Worm (Caenorhabditis elegans) whole organism, L1 larva: ENCODE results near the gene plrg-1.

Source experiments
- C34B4.2 ChIP-seq: sonication (generic microtip); optimal IDR thresholded peaks from 2 replicates; lab custom pipeline; 2017; ENCODE audit warnings: mild to moderate bottlenecking, missing genetic modification characterization, missing compliant biosample characterization
- aha-1 ChIP-seq: fragments of 150-350 bp; optimal IDR thresholded peaks from 2 replicates; lab custom pipeline; 2014; ENCODE audit warnings: missing biosample characterization, missing genetic modification characterization
- ceh-88 ChIP-seq: fragments of 200-800 bp; sonication (Bioruptor generic); IDR thresholded peaks from 2 replicates; pipeline ENCODE4 v1.3.6; 2022; ENCODE audit warnings: missing genetic modification characterization, missing compliant biosample characterization
- ces-1 ChIP-seq: fragments of 150-350 bp; optimal IDR thresholded peaks from 2 replicates; lab custom pipeline; 2014; ENCODE audit warnings: missing biosample characterization, missing genetic modification reagents, missing genetic modification characterization
- efl-3 ChIP-seq: fragments of 200-800 bp; sonication (Bioruptor generic); optimal IDR thresholded peaks from 2 replicates; lab custom pipeline; 2018; ENCODE audit warnings: mild to moderate bottlenecking, missing genetic modification characterization, missing compliant biosample characterization
- lsy-2 ChIP-seq, 2 experiments: fragments of 150-350 bp; optimal IDR thresholded peaks; 2 replicates each; lab custom pipeline; 2014; ENCODE audit warnings: missing biosample characterization in 2 of 2, missing genetic modification characterization in 2 of 2
- mep-1 ChIP-seq: fragments of 150-350 bp; optimal IDR thresholded peaks from 2 replicates; lab custom pipeline; 2014; ENCODE audit warnings: missing biosample characterization, missing genetic modification characterization
- nhr-237 ChIP-seq: fragments of 150-350 bp; optimal IDR thresholded peaks from 2 replicates; lab custom pipeline; 2014; ENCODE audit warnings: missing biosample characterization, missing genetic modification characterization
- nhr-90 ChIP-seq: sonication (generic microtip); optimal IDR thresholded peaks from 2 replicates; lab custom pipeline; 2016; ENCODE audit warnings: mild to moderate bottlenecking, missing genetic modification characterization, missing compliant biosample characterization; ENCODE audit not compliant: poor library complexity
- unc-62 ChIP-seq: fragments of 150-350 bp; optimal IDR thresholded peaks from 2 replicates; lab custom pipeline; 2014; ENCODE audit warnings: missing biosample characterization, missing genetic modification reagents, missing genetic modification characterization
- ztf-4 ChIP-seq: fragments of 150-350 bp; optimal IDR thresholded peaks from 2 replicates; lab custom pipeline; 2014; ENCODE audit warnings: missing biosample characterization, missing genetic modification characterization

DNA sequence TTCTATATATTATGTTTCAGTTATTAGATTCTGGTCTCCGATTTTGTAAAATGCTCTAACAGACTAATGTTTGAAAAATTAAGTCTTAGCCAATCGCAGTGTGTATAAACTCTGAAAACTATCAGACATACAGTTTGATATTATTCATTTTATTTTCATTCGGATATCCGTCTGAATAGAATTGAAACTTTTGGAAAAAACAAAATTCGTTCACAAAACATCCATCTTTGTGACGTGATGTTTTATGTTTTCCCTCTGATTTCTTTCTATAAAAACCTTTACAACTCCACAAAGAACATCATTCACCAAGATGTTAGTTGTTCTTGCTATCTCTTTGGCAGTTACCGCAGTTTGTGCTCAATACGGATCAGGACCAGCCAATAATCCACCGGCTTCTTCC, 14.2 kb downstream of the plrg-1 start, which contains the start of gene ule-3:
- TF ChIP-seq ces-1 (no peak), ceh-88 (GFP tag; lab: Robert Waterston, UW) (no peak), lsy-2 (tag; optimal IDR thresholded peaks at IDR 0.05; lab: Kevin White, UChicago) (no peak), unc-62 (GFP tag; lab: Kevin White, UChicago) (no peak), efl-3 (GFP tag; lab: Kevin White, UChicago) (no peak), aha-1 (tag; lab: Kevin White, UChicago) (no peak), C34B4.2 (tag; lab: Kevin White, UChicago) (no peak), ztf-4 (tag; lab: Kevin White, UChicago) (no peak), nhr-237 (tag; lab: Kevin White, UChicago) (no peak), mep-1 (tag; lab: Kevin White, UChicago) (no peak), nhr-90 (no peak)
